Worm (Caenorhabditis elegans) whole organism, L1 larva: Measurements from ENCODE around the gene F56D2.5.

Experiments
- C04F5.9 ChIP-seq: sonication (generic microtip); optimal IDR thresholded peaks from 2 replicates; lab custom pipeline; 2016; ENCODE audit warnings: missing genetic modification characterization, missing compliant biosample characterization
- F16B12.6 ChIP-seq: fragments of 150-350 bp; optimal IDR thresholded peaks from 2 replicates; lab custom pipeline; 2014; ENCODE audit warnings: missing biosample characterization, missing genetic modification characterization
- Y116A8C.19 ChIP-seq: sonication (generic microtip); optimal IDR thresholded peaks from 2 replicates; lab custom pipeline; 2016; ENCODE audit warnings: missing compliant biosample characterization, missing genetic modification characterization, borderline replicate concordance
- aly-2 ChIP-seq: fragments of 150-350 bp; optimal IDR thresholded peaks from 2 replicates; lab custom pipeline; 2014; ENCODE audit warnings: missing biosample characterization, missing genetic modification characterization
- dpl-1 ChIP-seq, 3 experiments: fragments of 150-350 bp in 2 of 3; sonication (generic microtip) in 1 of 3; optimal IDR thresholded peaks; 2 replicates each; lab custom pipeline; 2014 to 2017; ENCODE audit warnings: missing biosample characterization in 3 of 3, missing genetic modification characterization in 3 of 3, missing genetic modification reagents in 3 of 3
- efl-1 ChIP-seq, 4 experiments: fragments of 150-350 bp; optimal IDR thresholded peaks in 3 of 4; peaks in 1 of 4; 1 replicate in 1 of 4; 2 replicates in 3 of 4; lab custom pipeline; 2014; ENCODE audit warnings: missing biosample characterization in 2 of 4, missing genetic modification characterization in 2 of 4, missing genetic modification reagents in 2 of 4
- efl-3 ChIP-seq: fragments of 200-800 bp; sonication (Bioruptor generic); optimal IDR thresholded peaks from 2 replicates; lab custom pipeline; 2018; ENCODE audit warnings: mild to moderate bottlenecking, missing genetic modification characterization, missing compliant biosample characterization
- egl-13 ChIP-seq: sonication (generic microtip); optimal IDR thresholded peaks from 2 replicates; lab custom pipeline; 2016; ENCODE audit warnings: missing genotype, missing genetic modification reagents, missing genetic modification characterization, missing compliant biosample characterization
- elt-2 ChIP-seq: sonication (generic microtip); optimal IDR thresholded peaks from 2 replicates; lab custom pipeline; 2016; ENCODE audit warnings: missing genetic modification characterization, mild to moderate bottlenecking, inconsistent platforms, missing compliant biosample characterization, missing genetic modification reagents
- fkh-4 ChIP-seq: sonication (generic microtip); optimal IDR thresholded peaks from 2 replicates; lab custom pipeline; 2016; ENCODE audit warnings: missing compliant biosample characterization, missing genetic modification characterization, borderline replicate concordance
- hlh-4 ChIP-seq: sonication (generic microtip); optimal IDR thresholded peaks from 2 replicates; lab custom pipeline; 2016; ENCODE audit warnings: mild to moderate bottlenecking, missing genetic modification characterization, missing compliant biosample characterization
- hpl-2 ChIP-seq: fragments of 150-350 bp; optimal IDR thresholded peaks from 2 replicates; lab custom pipeline; 2014; ENCODE audit warnings: missing biosample characterization, missing genetic modification reagents, missing genetic modification characterization
- irx-1 ChIP-seq: sonication (generic microtip); optimal IDR thresholded peaks from 2 replicates; lab custom pipeline; 2016; ENCODE audit warnings: missing genetic modification characterization, missing compliant biosample characterization
- jun-1 ChIP-seq: fragments of 150-350 bp; optimal IDR thresholded peaks from 2 replicates; lab custom pipeline; 2014; ENCODE audit warnings: missing biosample characterization, missing genetic modification reagents, missing genetic modification characterization
- lin-13 ChIP-seq: fragments of 150-350 bp; optimal IDR thresholded peaks from 2 replicates; lab custom pipeline; 2014; ENCODE audit warnings: missing biosample characterization, missing genetic modification reagents, missing genetic modification characterization
- lin-14 ChIP-seq: fragments of 200-800 bp; sonication (Bioruptor generic); optimal IDR thresholded peaks from 2 replicates; lab custom pipeline; 2018; ENCODE audit warnings: mild to moderate bottlenecking, missing genetic modification characterization, moderate library complexity, missing compliant biosample characterization
- lin-39 ChIP-seq: fragments of 150-350 bp; optimal IDR thresholded peaks from 2 replicates; lab custom pipeline; 2014; ENCODE audit warnings: missing biosample characterization, missing genetic modification reagents, missing genetic modification characterization
- lsy-2 ChIP-seq, 2 experiments: fragments of 150-350 bp; optimal IDR thresholded peaks; 2 replicates each; lab custom pipeline; 2014; ENCODE audit warnings: missing biosample characterization in 2 of 2, missing genetic modification characterization in 2 of 2
- mdl-1 ChIP-seq, 2 experiments: fragments of 150-350 bp; optimal IDR thresholded peaks; 2 replicates each; lab custom pipeline; 2014 to 2017; ENCODE audit warnings: missing biosample characterization in 2 of 2, missing genetic modification characterization in 2 of 2, inconsistent platforms in 1 of 2
- mef-2 ChIP-seq: fragments of 150-350 bp; optimal IDR thresholded peaks from 2 replicates; lab custom pipeline; 2014; ENCODE audit warnings: missing biosample characterization, missing genetic modification characterization
- nhr-12 ChIP-seq: sonication (generic microtip); optimal IDR thresholded peaks from 2 replicates; lab custom pipeline; 2017; ENCODE audit warnings: missing biosample characterization, missing genetic modification characterization
- nhr-19 ChIP-seq: fragments of 200-800 bp; sonication (Bioruptor generic); conservative IDR thresholded peaks from 2 replicates; pipeline ENCODE4 v1.3.6; 2022; ENCODE audit warnings: missing genetic modification characterization, missing compliant biosample characterization
- nhr-20 ChIP-seq: sonication (generic microtip); optimal IDR thresholded peaks from 2 replicates; lab custom pipeline; 2016; ENCODE audit warnings: mild to moderate bottlenecking, missing genetic modification characterization, missing compliant biosample characterization
- nhr-28 ChIP-seq: fragments of 150-350 bp; optimal IDR thresholded peaks from 2 replicates; lab custom pipeline; 2014; ENCODE audit warnings: missing biosample characterization, missing genetic modification characterization
- nhr-47 ChIP-seq: sonication (generic microtip); optimal IDR thresholded peaks from 2 replicates; lab custom pipeline; 2016; ENCODE audit warnings: mild to moderate bottlenecking, missing genetic modification characterization, moderate library complexity, missing compliant biosample characterization
- nhr-71 ChIP-seq: sonication (generic microtip); optimal IDR thresholded peaks from 2 replicates; lab custom pipeline; 2016; ENCODE audit warnings: mild to moderate bottlenecking, missing genetic modification characterization, moderate library complexity, missing compliant biosample characterization
- nhr-76 ChIP-seq: sonication (generic microtip); optimal IDR thresholded peaks from 2 replicates; lab custom pipeline; 2017; ENCODE audit warnings: missing biosample characterization, missing genetic modification characterization
- nhr-84 ChIP-seq: sonication (generic microtip); optimal IDR thresholded peaks from 2 replicates; lab custom pipeline; 2017; ENCODE audit warnings: missing biosample characterization, missing genetic modification characterization
- pag-3 ChIP-seq: sonication (generic microtip); optimal IDR thresholded peaks from 2 replicates; lab custom pipeline; 2017; ENCODE audit warnings: missing genetic modification characterization, mild to moderate bottlenecking, missing compliant biosample characterization, antibody characterized with exemption, borderline replicate concordance; ENCODE audit not compliant: insufficient read depth
- pqm-1 ChIP-seq: sonication (generic microtip); optimal IDR thresholded peaks from 3 replicates; lab custom pipeline; 2017; ENCODE audit warnings: missing biosample characterization, missing genetic modification characterization
- rnt-1 ChIP-seq: sonication (generic microtip); optimal IDR thresholded peaks from 2 replicates; lab custom pipeline; 2016; ENCODE audit warnings: mild to moderate bottlenecking, missing genetic modification characterization, moderate library complexity, missing compliant biosample characterization
- snpc-4 ChIP-seq: fragments of 150-350 bp; optimal IDR thresholded peaks from 2 replicates; lab custom pipeline; 2014; ENCODE audit warnings: missing biosample characterization, missing genetic modification characterization
- sox-4 ChIP-seq: sonication (generic microtip); optimal IDR thresholded peaks from 2 replicates; lab custom pipeline; 2016; ENCODE audit warnings: missing genetic modification characterization, missing compliant biosample characterization
- sup-37 ChIP-seq: fragments of 200-800 bp; sonication (Bioruptor generic); optimal IDR thresholded peaks from 2 replicates; lab custom pipeline; 2018; ENCODE audit warnings: mild to moderate bottlenecking, missing genetic modification characterization, missing compliant biosample characterization
- tlp-1 ChIP-seq: fragments of 150-350 bp; optimal IDR thresholded peaks from 2 replicates; lab custom pipeline; 2014; ENCODE audit warnings: missing biosample characterization, missing genetic modification characterization
- unc-130 ChIP-seq: fragments of 150-350 bp; optimal IDR thresholded peaks from 2 replicates; lab custom pipeline; 2017; ENCODE audit warnings: missing biosample characterization, missing genetic modification characterization, inconsistent platforms
- unc-30 ChIP-seq: sonication (generic microtip); optimal IDR thresholded peaks from 2 replicates; lab custom pipeline; 2017; ENCODE audit warnings: missing biosample characterization, missing genetic modification characterization
- unc-98 ChIP-seq: fragments of 200-800 bp; sonication (Bioruptor generic); IDR thresholded peaks from 2 replicates; pipeline ENCODE4 v1.3.6; 2022; ENCODE audit warnings: missing genetic modification characterization, missing compliant biosample characterization
- ztf-11 ChIP-seq, 2 experiments: sonication (generic microtip); optimal IDR thresholded peaks; 2 replicates each; lab custom pipeline; 2016 to 2017; ENCODE audit warnings: missing genetic modification characterization in 2 of 2, missing biosample characterization in 1 of 2, missing compliant biosample characterization in 1 of 2
- ztf-4 ChIP-seq: fragments of 150-350 bp; optimal IDR thresholded peaks from 2 replicates; lab custom pipeline; 2014; ENCODE audit warnings: missing biosample characterization, missing genetic modification characterization

Gene F56D2.5

DNA sequence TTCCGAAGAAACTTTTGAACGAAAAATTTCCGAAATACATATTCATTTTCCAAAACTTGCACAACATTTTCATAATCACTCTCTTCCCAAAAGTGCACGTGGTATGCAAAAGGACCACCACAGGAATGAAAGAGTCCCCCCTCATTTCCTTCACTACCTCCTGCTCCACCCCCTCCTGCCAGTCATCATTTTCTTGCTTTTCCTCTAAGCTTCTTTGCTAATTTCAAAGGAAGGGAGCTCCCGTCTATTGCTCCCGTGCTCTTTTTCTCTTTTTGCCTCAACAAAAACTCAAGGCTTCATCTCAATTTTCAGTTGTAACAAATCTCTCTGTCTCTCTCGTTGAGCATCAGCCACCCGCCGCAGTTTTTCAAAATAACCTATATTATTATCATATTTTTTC is 8.4 kb downstream of the F56D2.5 start (continued):
- TF ChIP-seq hpl-2 (GFP tag; lab: Kevin White, UChicago) (no peak), ztf-4 (tag; lab: Kevin White, UChicago) (no peak), egl-13 (tag; lab: Kevin White, UChicago) (no peak), irx-1 (tag; lab: Kevin White, UChicago) (no peak), rnt-1 (tag; lab: Kevin White, UChicago) (peak; percentile 40), nhr-71 (tag; lab: Kevin White, UChicago) (peak; percentile 18), ztf-11 (tag; optimal IDR thresholded peaks at IDR 0.05; lab: Kevin White, UChicago) (no peak), mdl-1 (tag; optimal IDR thresholded peaks at IDR 0.05; lab: Kevin White, UChicago) (peak in 1 of 2 experiments; percentile 25), fkh-4 (tag; lab: Kevin White, UChicago) (no peak), nhr-12 (tag; lab: Kevin White, UChicago) (no peak), pag-3 (tag; lab: Kevin White, UChicago) (peak; percentile 14)

- TF ChIP-seq efl-1 (optimal IDR thresholded peaks at IDR 0.05; lab: Kevin White, UChicago), result no peak
- TF ChIP-seq efl-1 (GFP tag; optimal IDR thresholded peaks at IDR 0.05 in 1 of 2; lab: Kevin White, UChicago), result peak in 1 of 2 experiments; percentile 20
- no peak for TF ChIP-seq nhr-20 (tag; lab: Kevin White, UChicago)
- TF ChIP-seq nhr-71 (tag; lab: Kevin White, UChicago), result peak; percentile 28
- TF ChIP-seq lin-14, result peak; percentile 55
- TF ChIP-seq unc-130 (tag; lab: Kevin White, UChicago), result no peak
- peak; percentile 54 for TF ChIP-seq unc-30 (tag; lab: Kevin White, UChicago)
- TF ChIP-seq rnt-1 (tag; lab: Kevin White, UChicago), result peak; percentile 50
- TF ChIP-seq, all 84 proteins: peak for 5
These were observed 10.3 kb downstream of the F56D2.5 start for ce11 chrIII:5570814-5571443.

- TF ChIP-seq mef-2 (tag; lab: Kevin White, UChicago), result no peak
- no peak for TF ChIP-seq elt-2 (tag; lab: Kevin White, UChicago)
- no peak for TF ChIP-seq hlh-4 (tag; lab: Kevin White, UChicago)
- no peak for TF ChIP-seq dpl-1 (GFP tag; optimal IDR thresholded peaks at IDR 0.05; lab: Kevin White, UChicago)
- TF ChIP-seq tlp-1, result no peak
- no peak for TF ChIP-seq lin-39 (tag; lab: Kevin White, UChicago)
- no peak for TF ChIP-seq jun-1 (tag; lab: Kevin White, UChicago)
- TF ChIP-seq nhr-19 (GFP tag; lab: Robert Waterston, UW), result no peak
- TF ChIP-seq unc-98, result no peak
- no peak for TF ChIP-seq efl-3 (GFP tag; lab: Kevin White, UChicago)
- no peak for TF ChIP-seq nhr-84 (tag; lab: Kevin White, UChicago)
- TF ChIP-seq mdl-1 (tag; optimal IDR thresholded peaks at IDR 0.05; lab: Kevin White, UChicago), result no peak
These were observed 12.5 kb downstream of the F56D2.5 start, which contains the start of gene nspb-12 for ce11 chrIII:5568679-5569078. Gene nspb-12, minus strand, starts transcription at chrIII:5568779.

DNA sequence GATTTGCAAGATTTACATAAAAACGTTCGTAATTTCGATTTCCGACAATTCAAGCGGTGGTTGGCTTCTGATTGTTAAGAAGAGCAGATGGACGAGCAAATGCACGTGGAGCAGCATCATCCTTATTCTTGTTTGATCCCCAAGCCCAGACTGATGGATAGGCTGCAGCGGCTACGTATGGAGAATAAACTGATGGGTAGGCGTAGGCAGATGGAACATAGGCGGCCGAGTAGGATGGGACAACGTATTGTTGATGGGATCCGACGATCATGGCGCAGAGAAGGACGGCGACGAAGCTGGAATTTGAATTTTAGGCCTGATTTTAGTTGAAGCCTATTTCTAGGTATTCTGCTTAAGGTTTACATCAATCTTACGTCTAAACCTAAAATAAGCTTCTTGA is 13.0 kb downstream of the F56D2.5 start:
- TF ChIP-seq F16B12.6 (tag; lab: Kevin White, UChicago), result no peak
- no peak for TF ChIP-seq pqm-1
- no peak for TF ChIP-seq nhr-28 (tag; lab: Kevin White, UChicago)
- TF ChIP-seq nhr-76 (tag; lab: Kevin White, UChicago), result no peak
- no peak for TF ChIP-seq sox-4 (tag; lab: Kevin White, UChicago)
- no peak for TF ChIP-seq ztf-11 (tag; optimal IDR thresholded peaks at IDR 0.05; lab: Kevin White, UChicago)
- no peak for TF ChIP-seq C04F5.9 (tag; lab: Kevin White, UChicago)
- no peak for TF ChIP-seq lsy-2 (tag; optimal IDR thresholded peaks at IDR 0.05; lab: Kevin White, UChicago)
- no peak for TF ChIP-seq lin-13 (GFP tag; lab: Kevin White, UChicago)
- no peak for TF ChIP-seq nhr-71 (tag; lab: Kevin White, UChicago)
- TF ChIP-seq snpc-4, result no peak
- TF ChIP-seq nhr-19 (GFP tag; lab: Robert Waterston, UW), result no peak
- TF ChIP-seq Y116A8C.19, result no peak
- TF ChIP-seq fkh-4 (tag; lab: Kevin White, UChicago), result no peak
- TF ChIP-seq nhr-47 (tag; lab: Kevin White, UChicago), result no peak
- TF ChIP-seq aly-2 (tag; lab: Kevin White, UChicago), result no peak
- no peak for TF ChIP-seq sup-37 (GFP tag; lab: Kevin White, UChicago)
